Fruit fly (Drosophila melanogaster) whole organism, prepupa: ENCODE data around the gene CG33325.

Experiments
- CG11762 ChIP-seq: fragments of 200-800 bp; sonication (Bioruptor generic); optimal IDR thresholded peaks from 3 replicates; lab custom pipeline; 2016; ENCODE audit warnings: missing biosample characterization, missing genetic modification characterization; ENCODE audit not compliant: insufficient read depth
- CG4318 ChIP-seq: fragments of 200-800 bp; sonication (Bioruptor generic); optimal IDR thresholded peaks from 3 replicates; lab custom pipeline; 2017; ENCODE audit warnings: missing biosample characterization, mild to moderate bottlenecking, missing genetic modification characterization
- CG8319 ChIP-seq: fragments of 200-800 bp; sonication (Bioruptor generic); optimal IDR thresholded peaks from 3 replicates; lab custom pipeline; 2016; ENCODE audit warnings: missing biosample characterization, missing genetic modification characterization
- CG9139 ChIP-seq: fragments of 200-800 bp; sonication (Bioruptor generic); optimal IDR thresholded peaks from 3 replicates; lab custom pipeline; 2017; ENCODE audit warnings: missing biosample characterization, mild to moderate bottlenecking, missing genetic modification characterization
- Hr39 ChIP-seq: fragments of 200-800 bp; sonication (Bioruptor generic); optimal IDR thresholded peaks from 2 replicates; lab custom pipeline; 2016; ENCODE audit warnings: missing biosample characterization, missing genetic modification characterization
- Sox14 ChIP-seq: fragments of 200-800 bp; sonication (Bioruptor generic); optimal IDR thresholded peaks from 3 replicates; lab custom pipeline; 2016; ENCODE audit warnings: missing biosample characterization, missing genetic modification characterization
- achi ChIP-seq: fragments of 200-800 bp; sonication (Bioruptor generic); optimal IDR thresholded peaks from 3 replicates; lab custom pipeline; 2016; ENCODE audit warnings: missing biosample characterization, missing genetic modification characterization

DNA sequence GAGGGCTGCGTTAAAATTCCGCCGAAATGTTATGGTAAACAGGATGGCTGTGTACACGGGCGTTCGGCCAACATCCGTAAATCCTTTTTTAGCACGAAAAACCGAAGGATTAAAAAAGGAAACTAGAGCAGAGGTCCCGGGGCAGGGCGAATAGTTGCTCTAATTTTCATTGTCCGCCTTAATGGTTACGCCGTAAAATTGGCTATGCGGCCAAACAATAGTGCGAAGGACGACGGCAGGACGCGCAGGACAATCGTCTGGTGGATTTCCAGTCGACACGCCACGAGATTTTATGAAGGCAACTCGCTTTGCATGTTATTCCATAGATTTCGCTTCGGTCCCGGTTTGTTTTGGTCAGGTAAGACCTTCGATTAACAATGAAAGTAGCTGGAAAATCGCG lies 20.8 kb upstream of the CG33325 start:
- no peak for TF ChIP-seq CG9139
- TF ChIP-seq Hr39 (GFP tag; lab: Kevin White, UChicago) = no peak
- no peak for TF ChIP-seq Sox14 (GFP tag; lab: Kevin White, UChicago)
- TF ChIP-seq CG4318 = no peak
- no peak for TF ChIP-seq CG8319 (GFP tag; lab: Kevin White, UChicago)
- no peak for TF ChIP-seq CG11762 (GFP tag; lab: Kevin White, UChicago)
- TF ChIP-seq achi (GFP tag; lab: Kevin White, UChicago) = no peak
